Fruit fly (Drosophila melanogaster): Measurements from ENCODE around the gene CG44362.

The CG44362 gene

DNA sequence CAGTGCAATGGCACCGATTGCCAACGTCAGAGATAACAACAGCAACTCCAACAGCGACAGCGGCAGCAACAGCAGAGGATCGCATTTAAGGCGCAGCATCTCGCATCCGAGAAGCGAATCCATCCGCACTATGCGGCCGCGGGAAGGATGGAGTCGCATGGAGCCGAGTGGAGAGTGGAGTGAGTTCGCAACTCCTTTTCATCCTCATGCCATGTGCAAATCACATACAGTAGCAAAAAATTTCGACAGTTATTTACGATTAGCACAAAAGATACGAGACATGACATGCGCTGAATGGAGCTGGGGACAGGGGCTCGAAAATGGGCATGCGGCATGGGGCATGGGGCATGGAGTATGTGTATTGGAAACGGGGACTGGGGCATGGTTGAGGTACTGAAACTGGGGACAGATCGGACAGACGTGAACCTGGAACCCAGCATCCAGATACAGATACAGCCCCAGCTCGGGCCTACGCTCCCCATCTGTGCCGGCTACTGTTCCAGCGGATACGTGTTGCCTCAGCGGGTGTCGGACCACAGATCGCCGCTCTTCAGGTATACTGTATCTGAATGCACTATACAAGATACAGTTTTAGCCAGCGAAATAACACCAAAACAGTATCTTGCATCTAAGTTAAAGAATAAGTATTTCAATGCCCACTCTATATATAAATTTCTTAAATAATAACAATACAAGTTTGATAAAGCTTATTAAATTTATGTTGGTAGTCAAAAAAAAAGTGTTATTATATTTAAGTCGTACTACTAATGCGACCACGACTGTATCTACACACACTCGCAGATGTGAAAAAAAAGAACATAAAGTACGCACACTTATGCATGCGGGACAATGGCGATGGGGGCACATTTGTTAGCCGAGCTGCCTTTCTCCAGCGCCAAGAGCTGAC lies 27.3 kb upstream of the CG44362 start:
- TF ChIP-seq psq (GFP tag; optimal IDR thresholded peaks at IDR 0.05) (peak; percentile 59), HLH106 (tag; optimal IDR thresholded peaks at IDR 0.05) (peak; percentile 81), Dfd (GFP tag; optimal IDR thresholded peaks at IDR 0.05) (no peak), sv (GFP tag; optimal IDR thresholded peaks at IDR 0.05) (no peak), Sp1 (GFP tag; optimal IDR thresholded peaks at IDR 0.05) (peak; percentile 74), CG32264 (GFP tag; optimal IDR thresholded peaks at IDR 0.05) (no peak), CrebA (GFP tag; optimal IDR thresholded peaks at IDR 0.05; ENCODE audit: borderline replicate concordance) (peak; percentile 66), OdsH (GFP tag; optimal IDR thresholded peaks at IDR 0.05) (peak; percentile 60), GATAd (GFP tag; optimal IDR thresholded peaks at IDR 0.05) (no peak), Myc (optimal IDR thresholded peaks at IDR 0.05) (no peak), lola (GFP tag; optimal IDR thresholded peaks at IDR 0.05) (no peak), foxo (GFP tag; optimal IDR thresholded peaks at IDR 0.05) (peak in 1 of 2 experiments; percentile 69), Rel (GFP tag; optimal IDR thresholded peaks at IDR 0.05) (peak; percentile 43), Rel (tag; optimal IDR thresholded peaks at IDR 0.05) (peak; percentile 19), fru (GFP tag; optimal IDR thresholded peaks at IDR 0.05) (peak; percentile 73), pan (optimal IDR thresholded peaks at IDR 0.05) (no peak), dsf (GFP tag; optimal IDR thresholded peaks at IDR 0.05; ENCODE audit: borderline replicate concordance) (no peak), Dif (GFP tag; optimal IDR thresholded peaks at IDR 0.05; ENCODE audit: partially characterized antibody) (peak; percentile 24), Vsx2 (GFP tag; optimal IDR thresholded peaks at IDR 0.05; ENCODE audit: partially characterized antibody) (peak; percentile 53), Hnf4 (GFP tag; optimal IDR thresholded peaks at IDR 0.05) (peak; percentile 48), Mio (GFP tag; optimal IDR thresholded peaks at IDR 0.05) (no peak), Abd-B (GFP tag; optimal IDR thresholded peaks at IDR 0.05) (no peak), woc (GFP tag; optimal IDR thresholded peaks at IDR 0.05) (peak; percentile 72), jim (GFP tag; optimal IDR thresholded peaks at IDR 0.05) (no peak), brk (GFP tag; optimal IDR thresholded peaks at IDR 0.05) (no peak), rgr (GFP tag; optimal IDR thresholded peaks at IDR 0.05) (peak; percentile 51), h (GFP tag; optimal IDR thresholded peaks at IDR 0.05) (peak; percentile 77), Jra (GFP tag; optimal IDR thresholded peaks at IDR 0.05) (no peak), sage (GFP tag; optimal IDR thresholded peaks at IDR 0.05) (peak; percentile 63), Hr83 (GFP tag; optimal IDR thresholded peaks at IDR 0.05; ENCODE audit: poor library complexity, severe bottlenecking) (peak; percentile 40), br (GFP tag; optimal IDR thresholded peaks at IDR 0.05) (peak; percentile 21), usp (GFP tag; optimal IDR thresholded peaks at IDR 0.05) (no peak), dmrt93B (GFP tag; optimal IDR thresholded peaks at IDR 0.05) (peak; percentile 50), N (GFP tag; optimal IDR thresholded peaks at IDR 0.05) (no peak), tai (GFP tag; optimal IDR thresholded peaks at IDR 0.05) (peak; percentile 32), Hr78 (GFP tag; optimal IDR thresholded peaks at IDR 0.05) (no peak), dl (GFP tag; optimal IDR thresholded peaks at IDR 0.05; ENCODE audit: insufficient read depth in 1 of 2, partially characterized antibody in 2 of 2) (peak; percentile 7 to 65), ey (GFP tag; optimal IDR thresholded peaks at IDR 0.05) (peak; percentile 23), CG9705 (GFP tag; optimal IDR thresholded peaks at IDR 0.05) (peak; percentile 51)

dm6 chr3L:11371342-11371741 lies 26.0 kb upstream of the CG44362 start:
- TF ChIP-seq Hr78 (GFP tag; optimal IDR thresholded peaks at IDR 0.05) (no peak), dl (GFP tag; optimal IDR thresholded peaks at IDR 0.05; ENCODE audit: insufficient read depth in 1 of 2, partially characterized antibody in 2 of 2) (no peak), Hr83 (GFP tag; optimal IDR thresholded peaks at IDR 0.05; ENCODE audit: poor library complexity, severe bottlenecking) (no peak)

All from whole organism, wandering third instar larva.